Worm (Caenorhabditis elegans): ENCODE measurements around the gene hst-3.1.

- no peak for TF ChIP-seq B0336.3 (GFP tag; IDR thresholded peaks at IDR 0.05)
- TF ChIP-seq nhr-27 (tag; optimal IDR thresholded peaks at IDR 0.05): no peak
- TF ChIP-seq F57C9.4 (tag; optimal IDR thresholded peaks at IDR 0.05): no peak
- no peak for TF ChIP-seq nfya-2 (GFP tag; IDR thresholded peaks at IDR 0.05)
Observed at ce11 chrII:6190770-6191169, 21.7 kb upstream of the hst-3.1 start.
